Worm (Caenorhabditis elegans): Measurements from ENCODE around the gene ZC449.5.
A peak's percentile ranks its signal among the peaks of the same experiment; 100 is the strongest.

Gene ZC449.5

ce11 chrX:4997548-4998087, 40.0 kb downstream of the ZC449.5 start, which contains the start of gene ZC8.6:
ZC8.6 (minus strand) TSS chrX:4997598.
- TF ChIP-seq sea-1 (GFP tag; conservative IDR thresholded peaks at IDR 0.05) = no peak
- peak; percentile 1 for TF ChIP-seq hmg-4 (GFP tag; optimal IDR thresholded peaks at IDR 0.05)
- TF ChIP-seq B0310.2 (tag; optimal IDR thresholded peaks at IDR 0.05) = no peak
- TF ChIP-seq tbx-37 (GFP tag; conservative IDR thresholded peaks at IDR 0.05) = no peak

- no peak for TF ChIP-seq tbx-11 (GFP tag; IDR thresholded peaks at IDR 0.05)
- TF ChIP-seq ets-7 (tag; optimal IDR thresholded peaks at IDR 0.05) = no peak
- TF ChIP-seq tra-4 (tag; optimal IDR thresholded peaks at IDR 0.05) = no peak
- no peak for TF ChIP-seq ama-1 (optimal IDR thresholded peaks at IDR 0.05)
- no peak for TF ChIP-seq ceh-13 (GFP tag; optimal IDR thresholded peaks at IDR 0.05)
- TF ChIP-seq F13C5.2 (tag; optimal IDR thresholded peaks at IDR 0.05) = no peak
These were observed 45.0 kb downstream of the ZC449.5 start for ce11 chrX:4992523-4992922.

- TF ChIP-seq hmbx-1 (tag; optimal IDR thresholded peaks at IDR 0.05) = no peak
- no peak for TF ChIP-seq F13C5.2 (tag; optimal IDR thresholded peaks at IDR 0.05)
- no peak for TF ChIP-seq tbx-11 (GFP tag; IDR thresholded peaks at IDR 0.05)
- no peak for TF ChIP-seq scrt-1 (GFP tag; IDR thresholded peaks at IDR 0.05)
- TF ChIP-seq ama-1 (optimal IDR thresholded peaks at IDR 0.05) = no peak
- TF ChIP-seq ceh-36 (tag; optimal IDR thresholded peaks at IDR 0.05) = no peak
- TF ChIP-seq aly-1 (tag; optimal IDR thresholded peaks at IDR 0.05) = no peak
- no peak for TF ChIP-seq ets-7 (tag; optimal IDR thresholded peaks at IDR 0.05)
- TF ChIP-seq ceh-13 (GFP tag; optimal IDR thresholded peaks at IDR 0.05) = no peak
- TF ChIP-seq hnd-1 (tag; optimal IDR thresholded peaks at IDR 0.05) = no peak
- TF ChIP-seq sea-1 (GFP tag; conservative IDR thresholded peaks at IDR 0.05) = no peak
- TF ChIP-seq tbx-37 (GFP tag; conservative IDR thresholded peaks at IDR 0.05) = no peak
- TF ChIP-seq pes-1 (GFP tag; IDR thresholded peaks at IDR 0.05) = no peak
- no peak for TF ChIP-seq hmg-4 (GFP tag; optimal IDR thresholded peaks at IDR 0.05)
- no peak for TF ChIP-seq tra-4 (tag; optimal IDR thresholded peaks at IDR 0.05)
- no peak for TF ChIP-seq flt-1 (GFP tag; IDR thresholded peaks at IDR 0.05)
These were observed 50.0 kb downstream of the ZC449.5 start for ce11 chrX:4987617-4988016.

ce11 chrX:4986354-4986753, 51.2 kb downstream of the ZC449.5 start:
- no peak for TF ChIP-seq B0310.2 (tag; optimal IDR thresholded peaks at IDR 0.05)
- TF ChIP-seq pes-1 (GFP tag; IDR thresholded peaks at IDR 0.05) = no peak
- no peak for TF ChIP-seq ama-1 (optimal IDR thresholded peaks at IDR 0.05)
- no peak for TF ChIP-seq tbx-37 (GFP tag; conservative IDR thresholded peaks at IDR 0.05)
- no peak for TF ChIP-seq flt-1 (GFP tag; IDR thresholded peaks at IDR 0.05)
- no peak for TF ChIP-seq tbx-11 (GFP tag; IDR thresholded peaks at IDR 0.05)
- no peak for TF ChIP-seq hnd-1 (tag; optimal IDR thresholded peaks at IDR 0.05)
- TF ChIP-seq hmbx-1 (tag; optimal IDR thresholded peaks at IDR 0.05) = no peak
- no peak for TF ChIP-seq ceh-13 (GFP tag; optimal IDR thresholded peaks at IDR 0.05)
- no peak for TF ChIP-seq tra-4 (tag; optimal IDR thresholded peaks at IDR 0.05)
- TF ChIP-seq F13C5.2 (tag; optimal IDR thresholded peaks at IDR 0.05) = no peak
- no peak for TF ChIP-seq scrt-1 (GFP tag; IDR thresholded peaks at IDR 0.05)
- no peak for TF ChIP-seq aly-1 (tag; optimal IDR thresholded peaks at IDR 0.05)
- no peak for TF ChIP-seq sea-1 (GFP tag; conservative IDR thresholded peaks at IDR 0.05)
- TF ChIP-seq hmg-4 (GFP tag; optimal IDR thresholded peaks at IDR 0.05) = no peak
- no peak for TF ChIP-seq ets-7 (tag; optimal IDR thresholded peaks at IDR 0.05)
- TF ChIP-seq ceh-36 (tag; optimal IDR thresholded peaks at IDR 0.05) = no peak
